Worm (Caenorhabditis elegans): Measurements from ENCODE around the gene B0361.3.

B0361.3 gene

DNA sequence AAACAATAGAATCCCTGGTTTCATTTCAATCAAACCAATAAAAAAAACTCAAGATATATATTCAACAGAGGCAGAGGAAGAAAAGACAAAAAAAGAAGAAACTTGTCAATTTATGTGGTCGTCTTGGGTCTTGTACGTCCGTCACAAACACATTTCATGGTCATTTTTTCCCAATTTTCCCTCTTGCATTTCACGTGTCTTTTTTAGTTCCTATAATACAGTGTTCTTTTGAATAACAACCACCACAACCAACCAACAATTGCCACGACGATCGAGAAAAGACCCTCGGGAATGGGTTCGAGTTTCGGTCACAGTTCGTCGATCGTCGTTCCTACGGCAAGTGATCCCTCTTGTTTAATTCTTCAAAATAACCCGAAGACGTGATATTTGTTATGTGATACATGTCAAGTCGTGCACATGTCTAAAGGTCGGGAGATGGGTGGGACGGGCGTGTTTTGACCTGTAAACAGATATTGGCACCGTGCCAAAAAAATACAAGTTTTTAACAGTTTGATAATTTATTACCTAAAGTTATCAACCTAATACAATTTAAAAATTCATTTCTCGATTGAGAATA, 14.9 kb downstream of the B0361.3 start:
- TF ChIP-seq blmp-1 (tag; optimal IDR thresholded peaks at IDR 0.05) (no peak), lsy-2 (tag; optimal IDR thresholded peaks at IDR 0.05) (no peak), elt-3 (tag; optimal IDR thresholded peaks at IDR 0.05) (no peak), lin-32 (GFP tag; optimal IDR thresholded peaks at IDR 0.05) (no peak), unc-39 (tag; optimal IDR thresholded peaks at IDR 0.05) (no peak), ces-1 (GFP tag; optimal IDR thresholded peaks at IDR 0.05) (no peak), mls-2 (tag; optimal IDR thresholded peaks at IDR 0.05) (no peak)

- TF ChIP-seq ces-1 (GFP tag; optimal IDR thresholded peaks at IDR 0.05) (no peak), pha-4 (tag; optimal IDR thresholded peaks at IDR 0.05) (no peak), nhr-28 (tag; optimal IDR thresholded peaks at IDR 0.05) (no peak), mep-1 (tag; optimal IDR thresholded peaks at IDR 0.05) (no peak), blmp-1 (tag; optimal IDR thresholded peaks at IDR 0.05) (no peak)
These were observed 15.9 kb downstream of the B0361.3 start for ce11 chrIII:7297045-7297680.

- no peak for TF ChIP-seq nhr-76 (tag; optimal IDR thresholded peaks at IDR 0.05)
- TF ChIP-seq lsy-2 (tag; optimal IDR thresholded peaks at IDR 0.05) = no peak
- no peak for TF ChIP-seq ces-1 (GFP tag; optimal IDR thresholded peaks at IDR 0.05)
- TF ChIP-seq snpc-4 (tag; optimal IDR thresholded peaks at IDR 0.05) = no peak
- TF ChIP-seq tbx-8 (GFP tag; optimal IDR thresholded peaks at IDR 0.05) = no peak
- TF ChIP-seq zip-8 (tag; optimal IDR thresholded peaks at IDR 0.05) = no peak
- TF ChIP-seq blmp-1 (tag; optimal IDR thresholded peaks at IDR 0.05) = no peak
- no peak for TF ChIP-seq nhr-12 (tag; optimal IDR thresholded peaks at IDR 0.05)
- no peak for TF ChIP-seq sem-2 (GFP tag; optimal IDR thresholded peaks at IDR 0.05)
- TF ChIP-seq elt-3 (tag; optimal IDR thresholded peaks at IDR 0.05) = no peak
- TF ChIP-seq flh-1 (GFP tag; optimal IDR thresholded peaks at IDR 0.05) = no peak
- TF ChIP-seq M03D4.4 (tag; optimal IDR thresholded peaks at IDR 0.05) = no peak
- no peak for TF ChIP-seq mep-1 (tag; optimal IDR thresholded peaks at IDR 0.05)
- TF ChIP-seq lin-32 (GFP tag; optimal IDR thresholded peaks at IDR 0.05) = no peak
These were observed 16.8 kb downstream of the B0361.3 start for ce11 chrIII:7298045-7298444.

DNA sequence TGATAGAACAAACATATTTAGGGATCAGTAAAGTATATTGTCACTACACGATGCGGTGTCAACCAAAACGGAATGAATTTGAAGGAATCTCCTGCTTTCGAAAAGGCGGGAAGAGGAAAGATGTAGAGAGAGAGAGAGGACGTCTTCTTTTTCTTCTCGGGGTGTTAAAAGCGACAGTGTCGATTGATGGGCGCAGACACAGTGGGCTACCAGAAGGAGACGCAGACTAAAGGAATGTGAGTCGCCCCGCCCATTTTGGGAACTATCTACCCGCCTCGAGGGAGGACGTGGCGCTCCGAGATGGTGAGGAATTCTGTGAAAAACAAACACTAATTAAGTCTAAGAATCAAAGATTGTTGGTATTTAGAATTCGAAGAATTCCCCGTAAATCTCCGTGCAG, 18.2 kb downstream of the B0361.3 start, which contains the start of the genes B0361.14 and B0361.9:
TSS of gene B0361.14 (minus strand) at position 66 of the 400 bp plus-strand sequence.
TSS of gene B0361.9 (minus strand) at position 166 of the 400 bp plus-strand sequence.
- TF ChIP-seq ham-2 (GFP tag; optimal IDR thresholded peaks at IDR 0.05) (no peak), cnd-1 (tag; optimal IDR thresholded peaks at IDR 0.05) (no peak), mab-5 (tag; optimal IDR thresholded peaks at IDR 0.05) (no peak), unc-62 (GFP tag; optimal IDR thresholded peaks at IDR 0.05) (no peak), bed-3 (GFP tag; optimal IDR thresholded peaks at IDR 0.05) (no peak), zip-8 (tag; optimal IDR thresholded peaks at IDR 0.05) (no peak), blmp-1 (tag; optimal IDR thresholded peaks at IDR 0.05) (no peak), drap-1 (GFP tag; optimal IDR thresholded peaks at IDR 0.05) (no peak), ceh-39 (tag; optimal IDR thresholded peaks at IDR 0.05) (no peak), ceh-83 (GFP tag; optimal IDR thresholded peaks at IDR 0.05) (no peak), pha-4 (tag; optimal IDR thresholded peaks at IDR 0.05) (no peak), tbx-8 (GFP tag; optimal IDR thresholded peaks at IDR 0.05) (no peak), sem-2 (GFP tag; optimal IDR thresholded peaks at IDR 0.05) (no peak)

DNA sequence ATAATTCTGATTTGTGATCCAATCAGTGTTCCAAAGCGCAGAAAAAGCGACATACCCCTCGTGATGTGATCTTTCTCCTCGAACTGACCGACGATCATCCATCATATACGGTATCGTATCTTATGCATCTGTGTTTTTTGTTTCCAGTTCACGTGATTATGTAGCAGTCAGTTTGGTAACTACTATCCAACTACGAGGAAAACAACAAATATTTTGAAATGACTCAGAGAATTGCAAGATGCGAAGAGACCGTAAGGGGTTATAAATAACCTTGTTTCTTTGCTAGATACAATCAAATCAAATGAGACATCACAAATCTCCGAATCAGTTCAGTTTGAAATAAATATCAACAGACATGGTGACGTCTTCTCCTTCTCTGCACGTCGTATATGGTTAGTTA, 18.9 kb downstream of the B0361.3 start:
- TF ChIP-seq drap-1 (GFP tag; optimal IDR thresholded peaks at IDR 0.05) (no peak), hlh-1 (tag; optimal IDR thresholded peaks at IDR 0.05) (no peak), bed-3 (GFP tag; optimal IDR thresholded peaks at IDR 0.05) (no peak), ceh-83 (GFP tag; optimal IDR thresholded peaks at IDR 0.05) (no peak), ces-1 (GFP tag; optimal IDR thresholded peaks at IDR 0.05) (no peak), ham-2 (GFP tag; optimal IDR thresholded peaks at IDR 0.05) (no peak), mls-2 (tag; optimal IDR thresholded peaks at IDR 0.05) (no peak), flh-1 (GFP tag; optimal IDR thresholded peaks at IDR 0.05) (no peak), nhr-2 (tag; optimal IDR thresholded peaks at IDR 0.05) (no peak), mab-5 (tag; optimal IDR thresholded peaks at IDR 0.05) (no peak), nhr-76 (tag; optimal IDR thresholded peaks at IDR 0.05) (no peak)

DNA sequence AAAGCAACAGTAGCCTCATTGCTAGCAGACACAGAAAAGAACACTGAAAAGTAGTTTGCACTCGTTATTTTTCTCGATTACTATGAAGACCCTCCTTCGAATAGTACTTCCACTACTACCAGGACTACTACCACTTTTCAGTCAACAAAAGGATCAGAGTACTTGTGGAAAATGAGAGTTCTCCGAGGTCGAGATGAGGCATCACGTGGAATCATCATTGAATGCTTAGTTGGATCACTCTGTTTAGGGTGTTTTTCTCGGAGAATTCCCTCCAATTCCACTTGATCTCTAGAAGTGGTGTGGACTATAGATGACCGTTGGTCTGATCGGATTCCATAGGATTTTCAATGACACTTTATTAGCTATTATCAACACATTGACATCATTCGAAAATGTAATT, 19.5 kb downstream of the B0361.3 start:
- TF ChIP-seq snpc-4 (tag; optimal IDR thresholded peaks at IDR 0.05) = no peak
- TF ChIP-seq unc-120 (tag; optimal IDR thresholded peaks at IDR 0.05; ENCODE audit: poor library complexity, severe bottlenecking) = no peak
- TF ChIP-seq nhr-12 (tag; optimal IDR thresholded peaks at IDR 0.05) = no peak
